Worm (Caenorhabditis elegans) whole organism, early embryonic: ENCODE results near the gene arl-5.

ENCODE experiments used
- B0310.2 ChIP-seq: sonication (generic microtip); optimal IDR thresholded peaks from 2 replicates; lab custom pipeline; 2016; ENCODE audit warnings: mild to moderate bottlenecking, missing genetic modification characterization, missing compliant biosample characterization
- F13C5.2 ChIP-seq: sonication (generic microtip); optimal IDR thresholded peaks from 2 replicates; lab custom pipeline; 2017; ENCODE audit warnings: mild to moderate bottlenecking, missing genetic modification characterization, inconsistent platforms, missing compliant biosample characterization
- aly-1 ChIP-seq: sonication (generic microtip); optimal IDR thresholded peaks from 2 replicates; lab custom pipeline; 2016; ENCODE audit warnings: missing genetic modification characterization, missing compliant biosample characterization
- ama-1 ChIP-seq: fragments of 150-350 bp; optimal IDR thresholded peaks from 2 replicates; lab custom pipeline; 2014
- ceh-13 ChIP-seq: fragments of 200-800 bp; sonication (Bioruptor generic); optimal IDR thresholded peaks from 2 replicates; lab custom pipeline; 2018; ENCODE audit warnings: mild to moderate bottlenecking, missing genetic modification characterization, missing compliant biosample characterization
- ceh-36 ChIP-seq: sonication (generic microtip); optimal IDR thresholded peaks from 2 replicates; lab custom pipeline; 2016; ENCODE audit warnings: missing genetic modification characterization, inconsistent platforms, missing compliant biosample characterization
- ets-7 ChIP-seq: sonication (generic microtip); optimal IDR thresholded peaks from 2 replicates; lab custom pipeline; 2016; ENCODE audit warnings: missing genotype, missing genetic modification characterization, missing compliant biosample characterization
- flt-1 ChIP-seq: fragments of 200-800 bp; sonication (Bioruptor generic); IDR thresholded peaks from 2 replicates; pipeline ENCODE4 v1.3.6; 2022; ENCODE audit warnings: missing genetic modification characterization, missing compliant biosample characterization
- hmbx-1 ChIP-seq: sonication (generic microtip); optimal IDR thresholded peaks from 2 replicates; lab custom pipeline; 2016; ENCODE audit warnings: mild to moderate bottlenecking, missing genetic modification characterization, missing compliant biosample characterization
- hmg-4 ChIP-seq: fragments of 200-800 bp; sonication (Bioruptor generic); optimal IDR thresholded peaks from 2 replicates; lab custom pipeline; 2018; ENCODE audit warnings: mild to moderate bottlenecking, missing genetic modification characterization, missing compliant biosample characterization
- hnd-1 ChIP-seq: sonication (generic microtip); optimal IDR thresholded peaks from 2 replicates; lab custom pipeline; 2016; ENCODE audit warnings: missing genetic modification characterization, missing compliant biosample characterization
- pes-1 ChIP-seq: fragments of 200-800 bp; sonication (Bioruptor generic); IDR thresholded peaks from 2 replicates; pipeline ENCODE4 v1.3.6; 2022; ENCODE audit warnings: missing genetic modification reagents, missing genetic modification characterization, missing compliant biosample characterization
- scrt-1 ChIP-seq: fragments of 200-800 bp; sonication (Bioruptor generic); IDR thresholded peaks from 2 replicates; pipeline ENCODE4 v1.3.6; 2022; ENCODE audit warnings: missing genetic modification characterization, missing compliant biosample characterization
- sea-1 ChIP-seq: fragments of 200-800 bp; sonication (Bioruptor generic); conservative IDR thresholded peaks from 2 replicates; pipeline ENCODE4 v1.3.6; 2022; ENCODE audit warnings: missing genetic modification characterization, missing compliant biosample characterization
- tbx-11 ChIP-seq: fragments of 200-800 bp; sonication (Bioruptor generic); IDR thresholded peaks from 2 replicates; pipeline ENCODE4 v1.3.6; 2022; ENCODE audit warnings: missing genetic modification characterization, missing compliant biosample characterization
- tbx-37 ChIP-seq: fragments of 200-800 bp; sonication (Bioruptor generic); conservative IDR thresholded peaks from 2 replicates; pipeline ENCODE4 v1.3.6; 2022; ENCODE audit warnings: missing genetic modification reagents, missing genetic modification characterization, missing compliant biosample characterization
- tra-4 ChIP-seq: sonication (generic microtip); optimal IDR thresholded peaks from 2 replicates; lab custom pipeline; 2017; ENCODE audit warnings: missing genetic modification characterization, missing compliant biosample characterization

Gene arl-5

DNA sequence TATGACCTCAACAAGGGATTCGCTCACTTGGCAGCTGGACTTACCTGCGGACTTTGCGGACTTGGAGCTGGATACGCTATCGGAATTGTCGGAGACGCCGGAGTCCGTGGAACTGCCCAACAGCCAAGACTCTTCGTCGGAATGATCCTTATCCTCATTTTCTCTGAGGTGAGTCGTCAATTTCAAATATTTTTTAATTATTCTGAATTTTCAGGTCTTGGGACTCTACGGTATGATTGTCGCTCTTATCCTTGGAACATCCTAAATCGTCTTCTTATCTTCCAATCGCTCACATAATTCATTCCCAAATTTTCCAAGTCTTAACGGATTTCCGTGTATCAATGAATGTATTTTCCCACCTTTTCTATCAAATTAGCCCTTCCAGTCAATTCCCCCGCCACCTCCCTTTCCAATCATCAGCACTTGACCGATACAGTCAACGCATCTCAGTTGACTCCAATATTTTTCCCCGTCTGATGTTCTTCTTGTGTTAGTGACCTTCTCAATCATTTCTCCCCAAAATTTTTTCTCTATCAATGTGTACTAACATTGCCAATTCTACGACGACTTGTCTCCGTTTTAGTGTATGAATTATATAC lies 40.5 kb upstream of the arl-5 start, which contains the start of gene R10E11.6:
TSS of gene R10E11.6 (plus strand) at position 524 of the 599 bp plus-strand sequence.
- TF ChIP-seq tra-4 (tag; lab: Kevin White, UChicago), result no peak
- no peak for TF ChIP-seq ets-7
- TF ChIP-seq tbx-11 (GFP tag; lab: Robert Waterston, UW), result no peak
- TF ChIP-seq flt-1 (GFP tag; lab: Robert Waterston, UW), result no peak
- TF ChIP-seq ceh-36 (tag; lab: Kevin White, UChicago), result no peak

ce11 chrIII:9783133-9783590 lies 39.9 kb upstream of the arl-5 start:
- TF ChIP-seq flt-1 (GFP tag; lab: Robert Waterston, UW) (no peak), aly-1 (no peak), hmbx-1 (no peak), scrt-1 (GFP tag; lab: Robert Waterston, UW) (no peak), F13C5.2 (tag; lab: Kevin White, UChicago) (no peak), B0310.2 (tag; lab: Kevin White, UChicago) (no peak), pes-1 (GFP tag; lab: Robert Waterston, UW) (no peak), tra-4 (tag; lab: Kevin White, UChicago) (no peak), ceh-13 (GFP tag; lab: Kevin White, UChicago) (no peak), ceh-36 (tag; lab: Kevin White, UChicago) (no peak), ama-1 (lab: Kevin White, UChicago) (no peak), hmg-4 (GFP tag; lab: Kevin White, UChicago) (no peak), sea-1 (GFP tag; lab: Robert Waterston, UW) (no peak), hnd-1 (tag; lab: Kevin White, UChicago) (no peak), tbx-37 (no peak), ets-7 (no peak), tbx-11 (GFP tag; lab: Robert Waterston, UW) (no peak)

- TF ChIP-seq F13C5.2 (tag; lab: Kevin White, UChicago), result no peak
- TF ChIP-seq tra-4 (tag; lab: Kevin White, UChicago), result no peak
- no peak for TF ChIP-seq ama-1 (lab: Kevin White, UChicago)
- TF ChIP-seq hnd-1 (tag; lab: Kevin White, UChicago), result no peak
- no peak for TF ChIP-seq tbx-37
- TF ChIP-seq flt-1 (GFP tag; lab: Robert Waterston, UW), result no peak
- no peak for TF ChIP-seq scrt-1 (GFP tag; lab: Robert Waterston, UW)
- TF ChIP-seq pes-1 (GFP tag; lab: Robert Waterston, UW), result no peak
- TF ChIP-seq ceh-36 (tag; lab: Kevin White, UChicago), result no peak
- no peak for TF ChIP-seq hmg-4 (GFP tag; lab: Kevin White, UChicago)
- no peak for TF ChIP-seq ceh-13 (GFP tag; lab: Kevin White, UChicago)
- TF ChIP-seq tbx-11 (GFP tag; lab: Robert Waterston, UW), result no peak
- no peak for TF ChIP-seq hmbx-1
- no peak for TF ChIP-seq B0310.2 (tag; lab: Kevin White, UChicago)
- TF ChIP-seq ets-7, result no peak
- no peak for TF ChIP-seq sea-1 (GFP tag; lab: Robert Waterston, UW)
- no peak for TF ChIP-seq aly-1
Observed at ce11 chrIII:9786776-9787175, 36.3 kb upstream of the arl-5 start.

DNA sequence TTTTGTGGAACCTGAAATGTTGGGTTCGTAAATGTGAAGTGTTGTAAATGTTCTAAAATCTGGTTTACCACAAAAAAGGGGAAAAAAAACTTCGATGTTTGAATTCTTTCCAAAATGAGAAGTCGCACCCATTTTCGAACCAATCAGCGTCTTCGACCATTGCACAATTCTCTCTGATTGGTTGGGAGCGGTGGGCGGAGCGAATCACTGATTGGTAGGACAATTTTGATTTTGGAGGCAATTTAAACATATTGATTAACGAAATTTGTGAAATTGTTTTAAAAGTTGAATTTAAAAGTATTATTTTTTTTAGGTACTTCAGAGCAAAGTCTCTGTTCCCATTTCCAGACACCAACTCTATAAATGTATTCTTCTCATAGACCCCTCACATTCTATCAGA lies 34.0 kb upstream of the arl-5 start:
- TF ChIP-seq ceh-36 (tag; lab: Kevin White, UChicago), result no peak
- TF ChIP-seq tbx-37, result no peak
- no peak for TF ChIP-seq tra-4 (tag; lab: Kevin White, UChicago)
- no peak for TF ChIP-seq aly-1
- no peak for TF ChIP-seq ama-1 (lab: Kevin White, UChicago)
- TF ChIP-seq scrt-1 (GFP tag; lab: Robert Waterston, UW), result no peak
- no peak for TF ChIP-seq sea-1 (GFP tag; lab: Robert Waterston, UW)
- no peak for TF ChIP-seq hmg-4 (GFP tag; lab: Kevin White, UChicago)
- no peak for TF ChIP-seq ceh-13 (GFP tag; lab: Kevin White, UChicago)

ce11 chrIII:9789607-9790073 lies 33.4 kb upstream of the arl-5 start, which contains the start of gene R10E11.5:
R10E11.5 (minus strand) TSS chrIII:9789657.
- TF ChIP-seq B0310.2 (tag; lab: Kevin White, UChicago) (no peak), hmg-4 (GFP tag; lab: Kevin White, UChicago) (no peak), F13C5.2 (tag; lab: Kevin White, UChicago) (no peak), tbx-11 (GFP tag; lab: Robert Waterston, UW) (no peak), flt-1 (GFP tag; lab: Robert Waterston, UW) (no peak), pes-1 (GFP tag; lab: Robert Waterston, UW) (no peak), tra-4 (tag; lab: Kevin White, UChicago) (no peak), ceh-36 (tag; lab: Kevin White, UChicago) (no peak), tbx-37 (no peak)

- no peak for TF ChIP-seq tbx-37
- no peak for TF ChIP-seq scrt-1 (GFP tag; lab: Robert Waterston, UW)
- no peak for TF ChIP-seq ama-1 (lab: Kevin White, UChicago)
- no peak for TF ChIP-seq B0310.2 (tag; lab: Kevin White, UChicago)
- TF ChIP-seq aly-1, result no peak
- TF ChIP-seq hmg-4 (GFP tag; lab: Kevin White, UChicago), result no peak
- TF ChIP-seq pes-1 (GFP tag; lab: Robert Waterston, UW), result no peak
- TF ChIP-seq ceh-13 (GFP tag; lab: Kevin White, UChicago), result no peak
- TF ChIP-seq flt-1 (GFP tag; lab: Robert Waterston, UW), result no peak
- no peak for TF ChIP-seq hmbx-1
- TF ChIP-seq hnd-1 (tag; lab: Kevin White, UChicago), result no peak
- TF ChIP-seq tra-4 (tag; lab: Kevin White, UChicago), result no peak
- TF ChIP-seq F13C5.2 (tag; lab: Kevin White, UChicago), result no peak
- no peak for TF ChIP-seq sea-1 (GFP tag; lab: Robert Waterston, UW)
- no peak for TF ChIP-seq ceh-36 (tag; lab: Kevin White, UChicago)
Observed at ce11 chrIII:9793592-9794417, 29.2 kb upstream of the arl-5 start, which contains the start of the genes R10E11.9 and mcm-6. R10E11.9 (minus strand) TSS chrIII:9793642. mcm-6 (plus strand) TSS chrIII:9794367.
